Worm (Caenorhabditis elegans) whole organism, midembryonic: Measurements from ENCODE around the gene F09E10.5.
A peak's percentile ranks its signal among the peaks of the same experiment; 100 is the strongest.

Source experiments
- T22C8.4 ChIP-seq: fragments of 200-800 bp; sonication (Bioruptor generic); IDR thresholded peaks from 2 replicates; pipeline ENCODE4 v1.3.6; 2022; ENCODE audit warnings: missing genetic modification characterization, missing compliant biosample characterization
- cog-1 ChIP-seq: sonication (generic microtip); optimal IDR thresholded peaks from 2 replicates; lab custom pipeline; 2016; ENCODE audit warnings: missing genetic modification characterization, missing compliant biosample characterization
- flt-1 ChIP-seq: fragments of 200-800 bp; sonication (Bioruptor generic); IDR thresholded peaks from 2 replicates; pipeline ENCODE4 v1.3.6; 2022; ENCODE audit warnings: missing genetic modification characterization, missing compliant biosample characterization
- klf-2 ChIP-seq: fragments of 200-800 bp; sonication (Bioruptor generic); conservative IDR thresholded peaks from 2 replicates; pipeline ENCODE4 v1.3.6; 2022; ENCODE audit warnings: missing genetic modification reagents, missing genetic modification characterization, missing compliant biosample characterization
- med-1 ChIP-seq: sonication (generic microtip); optimal IDR thresholded peaks from 2 replicates; lab custom pipeline; 2017; ENCODE audit warnings: missing genetic modification characterization, mild to moderate bottlenecking, missing compliant biosample characterization, antibody characterized with exemption, missing genetic modification reagents; ENCODE audit not compliant: insufficient read depth
- ref-1 ChIP-seq: fragments of 200-800 bp; sonication (Bioruptor generic); conservative IDR thresholded peaks from 2 replicates; pipeline ENCODE4 v1.3.6; 2022; ENCODE audit warnings: missing genetic modification reagents, missing genetic modification characterization, missing compliant biosample characterization
- tab-1 ChIP-seq: fragments of 200-800 bp; sonication (Bioruptor generic); IDR thresholded peaks from 2 replicates; pipeline ENCODE4 v1.3.6; 2022; ENCODE audit warnings: missing genetic modification characterization, missing compliant biosample characterization
- ztf-23 ChIP-seq: fragments of 200-800 bp; sonication (Bioruptor generic); IDR thresholded peaks from 2 replicates; pipeline ENCODE4 v1.3.6; 2022; ENCODE audit warnings: missing genetic modification reagents, missing genetic modification characterization, missing compliant biosample characterization
- ztf-29 ChIP-seq: fragments of 200-800 bp; sonication (Bioruptor generic); IDR thresholded peaks from 2 replicates; pipeline ENCODE4 v1.3.6; 2022; ENCODE audit warnings: missing genetic modification reagents, missing genetic modification characterization, missing compliant biosample characterization

The F09E10.5 gene

DNA sequence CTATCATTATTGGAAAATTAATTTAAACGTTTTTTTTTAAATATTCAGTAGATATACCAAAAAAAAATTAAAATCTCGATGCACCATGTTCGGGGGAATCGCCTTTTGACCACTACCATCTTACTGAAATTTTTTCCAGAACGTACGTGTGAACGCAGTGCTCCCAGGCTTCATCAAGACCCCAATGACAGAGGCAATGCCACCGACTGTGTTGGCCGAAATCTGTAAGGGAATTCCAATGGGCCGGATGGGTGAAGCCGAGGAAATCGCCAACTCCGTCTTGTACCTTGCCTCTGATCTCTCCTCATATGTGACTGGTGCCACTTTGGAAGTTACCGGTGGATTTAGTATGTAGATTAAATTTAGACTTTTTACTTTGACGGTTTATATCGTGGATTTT, 5.4 kb downstream of the F09E10.5 start:
- TF ChIP-seq ztf-29 = no peak
- no peak for TF ChIP-seq med-1
- TF ChIP-seq cog-1 = no peak
- no peak for TF ChIP-seq T22C8.4 (GFP tag; lab: Robert Waterston, UW)
- TF ChIP-seq tab-1 (GFP tag; lab: Robert Waterston, UW) = no peak
- TF ChIP-seq ref-1 (GFP tag; lab: Robert Waterston, UW) = no peak

- TF ChIP-seq med-1 = no peak
- TF ChIP-seq tab-1 (GFP tag; lab: Robert Waterston, UW) = no peak
- no peak for TF ChIP-seq ref-1 (GFP tag; lab: Robert Waterston, UW)
- TF ChIP-seq klf-2 (GFP tag; lab: Robert Waterston, UW) = no peak
- TF ChIP-seq ztf-23 = no peak
- no peak for TF ChIP-seq ztf-29
- TF ChIP-seq cog-1 = no peak
- no peak for TF ChIP-seq T22C8.4 (GFP tag; lab: Robert Waterston, UW)
- no peak for TF ChIP-seq flt-1 (GFP tag; lab: Robert Waterston, UW)
These were observed 7.1 kb downstream of the F09E10.5 start for ce11 chrX:1487096-1487495.

ce11 chrX:1486135-1486648, 8.0 kb downstream of the F09E10.5 start, which contains the start of the genes D1005.10 and dhs-25:
Gene D1005.10, minus strand, starts transcription at chrX:1486185.
Gene dhs-25, plus strand, starts transcription at chrX:1486532.
- TF ChIP-seq T22C8.4 (GFP tag; lab: Robert Waterston, UW) = peak; percentile 39; the same call in 1 of the 2 replicates
- no peak for TF ChIP-seq ztf-23
- no peak for TF ChIP-seq flt-1 (GFP tag; lab: Robert Waterston, UW)
- no peak for TF ChIP-seq med-1

- TF ChIP-seq T22C8.4 (GFP tag; lab: Robert Waterston, UW) (no peak), flt-1 (GFP tag; lab: Robert Waterston, UW) (no peak), ref-1 (GFP tag; lab: Robert Waterston, UW) (no peak), med-1 (no peak)
These were observed 8.4 kb downstream of the F09E10.5 start, which contains the start of gene D1005.4 for ce11 chrX:1485718-1486117. Gene D1005.4, minus strand, starts transcription at chrX:1485818.

DNA sequence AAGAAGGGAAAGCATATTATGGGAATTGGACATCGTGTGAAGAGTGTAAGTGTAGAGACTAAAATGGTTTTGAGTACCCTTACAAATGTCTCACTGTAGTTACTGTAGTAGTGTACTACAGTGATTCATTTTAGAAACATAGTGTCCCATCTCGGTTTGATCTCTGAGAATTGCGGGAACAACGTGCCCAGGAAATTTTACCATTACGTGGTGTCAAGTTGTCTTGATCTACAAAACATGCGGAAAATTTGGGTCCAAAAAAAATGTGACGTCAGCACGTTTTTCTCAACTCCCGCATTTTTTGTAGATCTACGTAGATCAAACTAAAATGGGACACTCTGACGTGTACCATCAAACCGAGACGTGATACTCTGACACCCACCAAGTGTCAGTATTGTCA, 10.9 kb downstream of the F09E10.5 start:
- TF ChIP-seq ztf-23 (no peak), med-1 (no peak), ref-1 (GFP tag; lab: Robert Waterston, UW) (no peak), flt-1 (GFP tag; lab: Robert Waterston, UW) (no peak), klf-2 (GFP tag; lab: Robert Waterston, UW) (no peak), tab-1 (GFP tag; lab: Robert Waterston, UW) (no peak), ztf-29 (no peak), T22C8.4 (GFP tag; lab: Robert Waterston, UW) (no peak), cog-1 (no peak)

DNA sequence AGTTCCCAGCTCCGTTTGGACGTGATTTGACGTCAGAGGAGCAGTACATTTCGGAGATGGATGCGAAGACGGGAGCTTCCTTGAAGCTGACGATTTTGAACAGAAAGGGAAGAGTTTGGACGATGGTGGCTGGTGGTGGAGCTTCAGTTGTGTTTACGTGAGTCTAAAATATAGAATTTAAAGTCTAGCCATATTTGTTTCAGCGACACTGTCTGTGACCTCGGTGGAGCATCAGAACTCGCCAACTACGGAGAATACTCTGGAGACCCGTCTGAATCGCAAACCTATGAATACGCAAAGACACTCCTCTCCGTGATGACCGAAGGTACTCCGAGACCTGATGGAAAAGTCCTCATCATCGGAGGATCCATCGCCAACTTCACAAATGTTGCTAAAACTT, 13.6 kb downstream of the F09E10.5 start:
- TF ChIP-seq ztf-23 (no peak), cog-1 (no peak)

DNA sequence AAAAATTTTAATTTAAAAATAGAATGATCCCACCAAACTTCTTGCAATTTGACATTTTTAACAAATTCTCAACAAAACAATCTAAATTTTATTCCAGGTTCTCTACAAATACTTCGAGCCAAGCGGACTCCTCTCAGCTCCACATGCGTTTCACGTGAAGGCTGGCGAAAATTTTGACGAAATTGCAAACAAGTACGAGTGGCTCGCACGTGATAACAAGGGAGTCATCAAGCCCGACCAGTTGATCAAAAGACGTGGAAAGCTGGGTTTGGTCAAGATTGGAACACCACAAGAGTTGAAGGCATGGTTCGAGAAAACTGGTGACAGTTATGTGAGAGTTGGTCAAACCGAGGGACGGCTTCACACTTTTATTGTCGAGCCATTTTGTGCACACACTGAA, 14.5 kb downstream of the F09E10.5 start:
- no peak for TF ChIP-seq med-1
- no peak for TF ChIP-seq T22C8.4 (GFP tag; lab: Robert Waterston, UW)
- TF ChIP-seq tab-1 (GFP tag; lab: Robert Waterston, UW) = no peak
- TF ChIP-seq flt-1 (GFP tag; lab: Robert Waterston, UW) = no peak
- no peak for TF ChIP-seq ztf-23
- TF ChIP-seq ztf-29 = no peak
- TF ChIP-seq klf-2 (GFP tag; lab: Robert Waterston, UW) = no peak
- TF ChIP-seq ref-1 (GFP tag; lab: Robert Waterston, UW) = no peak
- no peak for TF ChIP-seq cog-1

ce11 chrX:1479190-1479589, 15.0 kb downstream of the F09E10.5 start, which contains the start of gene acly-1:
Gene acly-1, plus strand, starts transcription at chrX:1479542.
- TF ChIP-seq flt-1 (GFP tag; lab: Robert Waterston, UW) = no peak
- TF ChIP-seq ztf-29 = no peak
- no peak for TF ChIP-seq ztf-23
- no peak for TF ChIP-seq klf-2 (GFP tag; lab: Robert Waterston, UW)
- no peak for TF ChIP-seq med-1

ce11 chrX:1478569-1478968, 15.6 kb downstream of the F09E10.5 start:
- TF ChIP-seq tab-1 (GFP tag; lab: Robert Waterston, UW) = no peak
- no peak for TF ChIP-seq T22C8.4 (GFP tag; lab: Robert Waterston, UW)
- TF ChIP-seq flt-1 (GFP tag; lab: Robert Waterston, UW) = no peak
- TF ChIP-seq cog-1 = no peak
- TF ChIP-seq med-1 = no peak
- no peak for TF ChIP-seq ztf-23
- no peak for TF ChIP-seq ztf-29
- no peak for TF ChIP-seq klf-2 (GFP tag; lab: Robert Waterston, UW)
- no peak for TF ChIP-seq ref-1 (GFP tag; lab: Robert Waterston, UW)

- TF ChIP-seq T22C8.4 (GFP tag; lab: Robert Waterston, UW) (no peak), ztf-23 (no peak), flt-1 (GFP tag; lab: Robert Waterston, UW) (no peak), cog-1 (no peak), ztf-29 (no peak), klf-2 (GFP tag; lab: Robert Waterston, UW) (no peak), ref-1 (GFP tag; lab: Robert Waterston, UW) (no peak), med-1 (no peak), tab-1 (GFP tag; lab: Robert Waterston, UW) (no peak)
These were observed 16.2 kb downstream of the F09E10.5 start for ce11 chrX:1477932-1478331.

ce11 chrX:1476005-1476404, 18.2 kb downstream of the F09E10.5 start:
- TF ChIP-seq med-1 (no peak), ref-1 (GFP tag; lab: Robert Waterston, UW) (no peak)
